Worm (Caenorhabditis elegans) whole organism, mixed stage, embryonic: ENCODE results near the gene Y41D4A.6.

Experiments used
- nhr-237 ChIP-seq: fragments of 150-350 bp; optimal IDR thresholded peaks from 2 replicates; lab custom pipeline; 2014; ENCODE audit warnings: missing biosample characterization, missing genetic modification characterization
- nhr-28 ChIP-seq: fragments of 150-350 bp; optimal IDR thresholded peaks from 2 replicates; lab custom pipeline; 2014; ENCODE audit warnings: missing biosample characterization, missing genetic modification characterization

- TF ChIP-seq nhr-237, result no peak
- no peak for TF ChIP-seq nhr-28
Measured at ce11 chrIV:1707960-1708359, 37.3 kb downstream of the Y41D4A.6 start.
